Fruit fly (Drosophila melanogaster) whole organism, embryonic: ENCODE data around the gene CG13386.

Experiments used
- Atf-2 ChIP-seq: fragments of 200-800 bp; sonication (Bioruptor generic); optimal IDR thresholded peaks from 2 replicates; lab custom pipeline; 2016; ENCODE audit warnings: missing biosample characterization, missing genetic modification characterization
- C15 ChIP-seq: fragments of 200-800 bp; sonication (Bioruptor generic); IDR thresholded peaks from 3 replicates; pipeline ENCODE4 v1.3.6; 2022; ENCODE audit warnings: missing biosample characterization, missing genetic modification characterization
- CG10565 ChIP-seq: fragments of 200-800 bp; sonication (Bioruptor generic); optimal IDR thresholded peaks from 3 replicates; lab custom pipeline; 2016; ENCODE audit warnings: missing biosample characterization, mild to moderate bottlenecking, missing genetic modification characterization
- CG11696 ChIP-seq: fragments of 200-800 bp; sonication (Bioruptor generic); IDR thresholded peaks from 2 replicates; pipeline ENCODE4 v1.3.6; 2022; ENCODE audit warnings: missing biosample characterization, missing genetic modification characterization
- CG12391 ChIP-seq: fragments of 200-800 bp; sonication (Bioruptor generic); optimal IDR thresholded peaks from 3 replicates; lab custom pipeline; 2018; ENCODE audit warnings: missing biosample characterization, mild to moderate bottlenecking, missing genetic modification characterization, moderate library complexity
- CG13424 ChIP-seq: fragments of 200-800 bp; sonication (Bioruptor generic); optimal IDR thresholded peaks from 2 replicates; lab custom pipeline; 2019; ENCODE audit warnings: missing biosample characterization, mild to moderate bottlenecking, missing genetic modification characterization, moderate library complexity
- CG15601 ChIP-seq: fragments of 200-800 bp; sonication (Bioruptor generic); optimal IDR thresholded peaks from 3 replicates; lab custom pipeline; 2019; ENCODE audit warnings: missing biosample characterization, mild to moderate bottlenecking, missing genetic modification characterization, moderate library complexity
- CG16815 ChIP-seq: fragments of 200-800 bp; sonication (Bioruptor generic); optimal IDR thresholded peaks from 3 replicates; lab custom pipeline; 2017; ENCODE audit warnings: missing biosample characterization, mild to moderate bottlenecking, missing genetic modification characterization
- CG17802 ChIP-seq: fragments of 200-800 bp; sonication (Bioruptor generic); optimal IDR thresholded peaks from 2 replicates; lab custom pipeline; 2018; ENCODE audit warnings: missing biosample characterization, mild to moderate bottlenecking, missing genetic modification characterization, moderate library complexity
- CG18764 ChIP-seq: fragments of 200-800 bp; sonication (Bioruptor generic); optimal IDR thresholded peaks from 3 replicates; lab custom pipeline; 2016; ENCODE audit warnings: missing biosample characterization, missing genetic modification characterization
- CG2678 ChIP-seq: fragments of 200-800 bp; sonication (Bioruptor generic); optimal IDR thresholded peaks from 3 replicates; lab custom pipeline; 2019; ENCODE audit warnings: missing biosample characterization, mild to moderate bottlenecking, missing genetic modification characterization, moderate library complexity
- CG32767 ChIP-seq: fragments of 200-800 bp; sonication (Bioruptor generic); IDR thresholded peaks from 2 replicates; pipeline ENCODE4 v1.3.6; 2022; ENCODE audit warnings: missing biosample characterization, missing genetic modification characterization
- CG3838 ChIP-seq: fragments of 200-800 bp; sonication (Bioruptor generic); optimal IDR thresholded peaks from 3 replicates; lab custom pipeline; 2016; ENCODE audit warnings: missing biosample characterization, missing genetic modification characterization
- CG5180 ChIP-seq: fragments of 200-800 bp; sonication (Bioruptor generic); optimal IDR thresholded peaks from 3 replicates; lab custom pipeline; 2017; ENCODE audit warnings: missing biosample characterization, missing genetic modification characterization, mild to moderate bottlenecking, moderate library complexity, missing genetic modification reagents
- CG6254 ChIP-seq: fragments of 200-800 bp; sonication (Bioruptor generic); optimal IDR thresholded peaks from 3 replicates; lab custom pipeline; 2017; ENCODE audit warnings: mild to moderate bottlenecking, missing biosample characterization, missing genetic modification reagents, missing genetic modification characterization
- CG6791 ChIP-seq: fragments of 200-800 bp; sonication (Bioruptor generic); IDR thresholded peaks from 3 replicates; pipeline ENCODE4 v1.3.6; 2022; ENCODE audit warnings: missing biosample characterization, missing genetic modification characterization; ENCODE audit not compliant: partially characterized antibody
- CG8089 ChIP-seq: fragments of 200-800 bp; sonication (Bioruptor generic); optimal IDR thresholded peaks from 3 replicates; lab custom pipeline; 2016; ENCODE audit warnings: missing biosample characterization, missing genetic modification characterization
- CG8281 ChIP-seq: fragments of 200-800 bp; sonication (Bioruptor generic); optimal IDR thresholded peaks from 2 replicates; lab custom pipeline; 2018; ENCODE audit warnings: missing biosample characterization, mild to moderate bottlenecking, missing genetic modification characterization, moderate library complexity
- CG8944 ChIP-seq: fragments of 200-800 bp; sonication (Bioruptor generic); optimal IDR thresholded peaks from 3 replicates; lab custom pipeline; 2016; ENCODE audit warnings: missing biosample characterization, missing genetic modification characterization
- CG9609 ChIP-seq: fragments of 200-800 bp; sonication (Bioruptor generic); optimal IDR thresholded peaks from 3 replicates; lab custom pipeline; 2016; ENCODE audit warnings: missing biosample characterization, missing genetic modification characterization
- CG9817 ChIP-seq: fragments of 200-800 bp; sonication (Bioruptor generic); optimal IDR thresholded peaks from 2 replicates; lab custom pipeline; 2018; ENCODE audit warnings: missing biosample characterization, mild to moderate bottlenecking, missing genetic modification characterization, moderate library complexity
- CHES-1-like ChIP-seq: fragments of 200-800 bp; sonication (Bioruptor generic); optimal IDR thresholded peaks from 2 replicates; lab custom pipeline; 2016; ENCODE audit warnings: missing biosample characterization, missing genetic modification characterization
- Camta ChIP-seq: fragments of 200-800 bp; sonication (Bioruptor generic); optimal IDR thresholded peaks from 2 replicates; lab custom pipeline; 2016; ENCODE audit warnings: missing biosample characterization, missing genetic modification characterization
- E2f2 ChIP-seq: fragments of 200-800 bp; sonication (Bioruptor generic); IDR thresholded peaks from 2 replicates; pipeline ENCODE4 v1.3.6; 2022; ENCODE audit warnings: missing biosample characterization, missing genetic modification characterization
- Gsc ChIP-seq: fragments of 200-800 bp; sonication (Bioruptor generic); IDR thresholded peaks from 2 replicates; pipeline ENCODE4 v1.3.6; 2022; ENCODE audit warnings: missing biosample characterization, missing genetic modification characterization
- HLH54F ChIP-seq: fragments of 200-800 bp; sonication (Bioruptor generic); optimal IDR thresholded peaks from 3 replicates; lab custom pipeline; 2016; ENCODE audit warnings: missing biosample characterization, missing genetic modification characterization
- HLHmδ ChIP-seq: fragments of 200-800 bp; sonication (Bioruptor generic); optimal IDR thresholded peaks from 2 replicates; lab custom pipeline; 2018; ENCODE audit warnings: missing biosample characterization, mild to moderate bottlenecking, missing genetic modification characterization, moderate library complexity
- Nf-YB ChIP-seq: fragments of 200-800 bp; sonication (Bioruptor generic); optimal IDR thresholded peaks from 3 replicates; lab custom pipeline; 2019; ENCODE audit warnings: missing biosample characterization, mild to moderate bottlenecking, missing genetic modification characterization, moderate library complexity
- Ssrp ChIP-seq: fragments of 200-800 bp; sonication (Bioruptor generic); optimal IDR thresholded peaks from 2 replicates; lab custom pipeline; 2018; ENCODE audit warnings: missing biosample characterization, mild to moderate bottlenecking, missing genetic modification characterization, moderate library complexity
- Taf1 ChIP-seq: fragments of 200-800 bp; sonication (Bioruptor generic); IDR thresholded peaks from 2 replicates; pipeline ENCODE4 v1.3.6; 2022; ENCODE audit warnings: missing biosample characterization, missing genetic modification characterization
- amos ChIP-seq: fragments of 200-800 bp; sonication (Bioruptor generic); IDR thresholded peaks from 2 replicates; pipeline ENCODE4 v1.3.6; 2022; ENCODE audit warnings: missing biosample characterization, missing genetic modification characterization; ENCODE audit not compliant: partially characterized antibody
- ara ChIP-seq: fragments of 200-800 bp; sonication (Bioruptor generic); IDR thresholded peaks from 2 replicates; pipeline ENCODE4 v1.3.6; 2022; ENCODE audit warnings: missing biosample characterization, missing genetic modification characterization
- dmrt11E ChIP-seq: fragments of 200-800 bp; sonication (Bioruptor generic); optimal IDR thresholded peaks from 3 replicates; lab custom pipeline; 2018; ENCODE audit warnings: missing biosample characterization, mild to moderate bottlenecking, missing genetic modification characterization, moderate library complexity
- dysf ChIP-seq: fragments of 200-800 bp; sonication (Bioruptor generic); IDR thresholded peaks from 3 replicates; pipeline ENCODE4 v1.3.6; 2022; ENCODE audit warnings: missing biosample characterization, missing genetic modification characterization
- ewg ChIP-seq: fragments of 200-800 bp; sonication (Bioruptor generic); optimal IDR thresholded peaks from 3 replicates; lab custom pipeline; 2017; ENCODE audit warnings: mild to moderate bottlenecking, missing biosample characterization, missing genetic modification reagents, missing genetic modification characterization
- fu2 ChIP-seq: fragments of 200-800 bp; sonication (Bioruptor generic); optimal IDR thresholded peaks from 2 replicates; lab custom pipeline; 2016; ENCODE audit warnings: missing biosample characterization, missing genetic modification characterization
- her ChIP-seq: fragments of 200-800 bp; sonication (Bioruptor generic); optimal IDR thresholded peaks from 2 replicates; lab custom pipeline; 2016; ENCODE audit warnings: missing biosample characterization, missing genetic modification characterization
- lmd ChIP-seq: fragments of 200-800 bp; sonication (Bioruptor generic); IDR thresholded peaks from 2 replicates; pipeline ENCODE4 v1.3.6; 2022; ENCODE audit warnings: missing biosample characterization, missing genetic modification characterization
- lov ChIP-seq, 2 experiments: fragments of 200-800 bp in 1 of 2; fragments of >200 bp in 1 of 2; sonication (Bioruptor generic) in 1 of 2; IDR thresholded peaks in 1 of 2; optimal IDR thresholded peaks in 1 of 2; 2 replicates in 1 of 2; 3 replicates in 1 of 2; pipeline versions ENCODE4 v1.3.6 to Lab custom; 2017 to 2022; ENCODE audit warnings: missing biosample characterization in 1 of 2, missing genetic modification characterization in 1 of 2
- mirr ChIP-seq: fragments of 200-800 bp; sonication (Bioruptor generic); optimal IDR thresholded peaks from 3 replicates; lab custom pipeline; 2018; ENCODE audit warnings: missing biosample characterization, mild to moderate bottlenecking, missing genetic modification characterization
- nom ChIP-seq: fragments of 200-800 bp; sonication (Bioruptor generic); optimal IDR thresholded peaks from 2 replicates; lab custom pipeline; 2017; ENCODE audit warnings: missing biosample characterization, missing genetic modification characterization, mild to moderate bottlenecking, moderate library complexity, missing genetic modification reagents
- p53 ChIP-seq: fragments of 200-800 bp; sonication (Bioruptor generic); optimal IDR thresholded peaks from 2 replicates; lab custom pipeline; 2016; ENCODE audit warnings: missing biosample characterization, missing genetic modification characterization
- peb ChIP-seq: fragments of 200-800 bp; sonication (Bioruptor generic); IDR thresholded peaks from 2 replicates; pipeline ENCODE4 v1.3.6; 2022; ENCODE audit warnings: missing biosample characterization, missing genetic modification characterization
- pum ChIP-seq: fragments of 200-800 bp; sonication (Bioruptor generic); optimal IDR thresholded peaks from 2 replicates; lab custom pipeline; 2016; ENCODE audit warnings: missing biosample characterization, missing genetic modification characterization
- salm ChIP-seq: fragments of 200-800 bp; sonication (Bioruptor generic); optimal IDR thresholded peaks from 2 replicates; lab custom pipeline; 2018; ENCODE audit warnings: missing biosample characterization, mild to moderate bottlenecking, missing genetic modification characterization
- slp2 ChIP-seq: fragments of 200-800 bp; sonication (Bioruptor generic); optimal IDR thresholded peaks from 2 replicates; lab custom pipeline; 2016; ENCODE audit warnings: missing biosample characterization, missing genetic modification characterization
- so ChIP-seq: fragments of 200-800 bp; sonication (Bioruptor generic); IDR thresholded peaks from 3 replicates; pipeline ENCODE4 v1.3.6; 2022; ENCODE audit warnings: missing biosample characterization, missing genetic modification characterization
- vfl ChIP-seq: fragments of 200-800 bp; sonication (Bioruptor generic); optimal IDR thresholded peaks from 2 replicates; lab custom pipeline; 2016; ENCODE audit warnings: missing biosample characterization, missing genetic modification characterization
- z ChIP-seq: fragments of 200-800 bp; sonication (Bioruptor generic); IDR thresholded peaks from 3 replicates; pipeline ENCODE4 v1.3.6; 2022; ENCODE audit warnings: missing biosample characterization, missing genetic modification characterization
- zen2 ChIP-seq: fragments of 200-800 bp; sonication (Bioruptor generic); IDR thresholded peaks from 3 replicates; pipeline ENCODE4 v1.3.6; 2022; ENCODE audit warnings: missing biosample characterization, missing genetic modification characterization; ENCODE audit not compliant: partially characterized antibody

CG13386 gene

dm6 chr2L:8376717-8377116 is 22.1 kb upstream of the CG13386 start, which contains the start of the genes CG13390 and CG17294:
Gene CG13390, minus strand, starts transcription at chr2L:8376797.
Gene CG17294, plus strand, starts transcription at chr2L:8377035.
- peak; percentile 93 for TF ChIP-seq CG10565 (GFP tag; lab: Kevin White, UChicago)
- no peak for TF ChIP-seq HLHmδ
- TF ChIP-seq p53 (GFP tag; lab: Kevin White, UChicago), result peak; percentile 23
- peak; percentile 98 for TF ChIP-seq CG11696
- peak; percentile 99 for TF ChIP-seq lmd (GFP tag; lab: Robert Waterston, UW)
- TF ChIP-seq ara (GFP tag; lab: Robert Waterston, UW), result peak; percentile 99
- peak; percentile 88 for TF ChIP-seq slp2
- TF ChIP-seq Nf-YB (GFP tag; lab: Kevin White, UChicago), result peak; percentile 91
- TF ChIP-seq zen2 (GFP tag; lab: Robert Waterston, UW), result peak; percentile 72; the same call in 2 of the 3 replicates
- TF ChIP-seq E2f2 (GFP tag; lab: Robert Waterston, UW), result peak; percentile 92
- TF ChIP-seq C15 (GFP tag; lab: Robert Waterston, UW), result peak; percentile 99
- peak; percentile 91 for TF ChIP-seq Atf-2 (GFP tag; lab: Kevin White, UChicago)
- peak; percentile 99 for TF ChIP-seq CG18764 (GFP tag; lab: Kevin White, UChicago)
- TF ChIP-seq z, result peak; percentile 84
- peak; percentile 84 for TF ChIP-seq CG8944 (GFP tag; lab: Kevin White, UChicago)
- TF ChIP-seq CHES-1-like (GFP tag; lab: Kevin White, UChicago), result peak; percentile 87
- peak; percentile 98 for TF ChIP-seq Gsc (GFP tag; lab: Robert Waterston, UW)
- TF ChIP-seq CG9609, result peak; percentile 91
- peak; percentile 100 for TF ChIP-seq CG2678 (tag; lab: Kevin White, UChicago)
- TF ChIP-seq CG3838, result peak; percentile 96
- peak; percentile 92 for TF ChIP-seq pum
- peak; percentile 99 for TF ChIP-seq mirr
- peak; percentile 99 for TF ChIP-seq dmrt11E
- TF ChIP-seq CG17802 (tag; lab: Kevin White, UChicago), result peak; percentile 93
- TF ChIP-seq CG8089, result peak; percentile 81
- peak; percentile 100 for TF ChIP-seq dysf
- TF ChIP-seq CG13424 (tag; lab: Kevin White, UChicago), result peak; percentile 100
- TF ChIP-seq so, result peak; percentile 100
- TF ChIP-seq fu2, result peak; percentile 86
- TF ChIP-seq Ssrp (tag; lab: Kevin White, UChicago), result peak; percentile 100
- TF ChIP-seq HLH54F (GFP tag; lab: Kevin White, UChicago), result peak; percentile 95
- peak; percentile 99 for TF ChIP-seq nom (GFP tag; lab: Kevin White, UChicago)
- TF ChIP-seq lov (optimal IDR thresholded peaks at IDR 0.05; lab: Kevin White, UChicago), result no peak
- TF ChIP-seq lov (GFP tag; IDR thresholded peaks at IDR 0.05; lab: Robert Waterston, UW), result peak; percentile 99
- peak; percentile 99 for TF ChIP-seq salm
- peak; percentile 96 for TF ChIP-seq vfl (GFP tag; lab: Kevin White, UChicago)
- TF ChIP-seq Taf1 (GFP tag; lab: Robert Waterston, UW), result peak; percentile 99
- TF ChIP-seq CG15601 (tag; lab: Kevin White, UChicago), result peak; percentile 99
- TF ChIP-seq CG9817 (tag; lab: Kevin White, UChicago), result peak; percentile 100
- TF ChIP-seq CG12391 (tag; lab: Kevin White, UChicago), result peak; percentile 100
- peak; percentile 99 for TF ChIP-seq CG16815 (GFP tag; lab: Kevin White, UChicago)
- TF ChIP-seq CG5180, result peak; percentile 94
- TF ChIP-seq CG6791 (GFP tag; lab: Robert Waterston, UW), result peak; percentile 64
- TF ChIP-seq Camta (GFP tag; lab: Kevin White, UChicago), result peak; percentile 96
- TF ChIP-seq CG8281 (tag; lab: Kevin White, UChicago), result peak; percentile 96
- TF ChIP-seq amos (GFP tag; lab: Robert Waterston, UW), result peak; percentile 73
- TF ChIP-seq her, result peak; percentile 82
- peak; percentile 97 for TF ChIP-seq CG6254 (GFP tag; lab: Kevin White, UChicago)
- peak; percentile 99 for TF ChIP-seq CG32767
- TF ChIP-seq ewg, result peak; percentile 98
- peak; percentile 98 for TF ChIP-seq peb (GFP tag; lab: Robert Waterston, UW)
